Fruit fly (Drosophila melanogaster): ENCODE results near the gene CG6415.

The CG6415 gene

DNA sequence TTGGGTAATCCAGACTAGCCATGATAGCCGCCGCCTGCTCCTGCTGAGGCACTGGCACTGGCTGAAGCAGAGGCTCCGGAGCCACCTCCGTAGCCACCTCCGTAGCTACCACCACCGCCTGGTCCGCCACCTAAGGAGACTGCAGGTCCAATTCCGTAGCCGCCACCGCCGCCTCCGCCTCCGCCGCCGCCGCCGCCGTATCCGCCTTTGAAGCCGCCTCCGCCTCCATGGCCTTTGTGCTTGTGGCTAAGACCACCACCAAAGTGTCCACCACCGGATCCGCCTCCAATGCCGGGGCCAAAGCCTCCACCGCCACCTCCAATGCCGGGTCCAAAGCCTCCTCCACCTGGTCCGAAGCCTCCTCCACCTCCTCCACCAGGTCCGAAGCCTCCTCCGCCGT, 10.4 kb upstream of the CG6415 start:
- no peak for TF ChIP-seq toe (GFP tag; optimal IDR thresholded peaks at IDR 0.05)

DNA sequence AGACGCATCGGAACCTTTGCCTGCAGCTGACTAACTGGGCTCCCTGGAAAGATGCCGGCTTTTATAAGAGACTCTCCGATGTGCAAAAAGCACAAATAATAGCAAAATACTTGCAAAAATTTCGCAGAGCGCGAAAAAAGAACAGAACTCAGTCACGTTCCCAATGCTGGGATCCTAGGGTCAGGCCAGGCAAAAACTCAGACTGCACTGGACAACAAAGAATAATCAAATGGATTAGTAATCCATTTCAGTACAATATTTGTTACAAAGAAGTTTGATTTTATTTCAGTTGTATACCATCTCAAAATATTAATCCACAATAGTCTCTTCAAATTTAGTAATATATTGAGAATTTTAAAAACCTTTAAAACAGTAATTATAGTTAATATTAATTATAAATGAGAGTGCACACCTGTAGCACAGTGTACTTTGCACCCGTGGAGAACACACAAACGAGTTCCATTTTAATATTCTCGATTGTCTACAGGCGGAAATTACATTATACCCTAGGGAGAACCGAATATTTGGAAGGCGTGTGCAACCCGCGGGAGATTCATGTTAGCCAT, 9.3 kb upstream of the CG6415 start, which contains the start of gene CG17108:
Gene CG17108 (minus strand): TSS at position 51 of the 566 bp plus-strand sequence.
- TF ChIP-seq Hr96 (GFP tag; optimal IDR thresholded peaks at IDR 0.05) (no peak), CG33017 (tag; optimal IDR thresholded peaks at IDR 0.05) (peak; percentile 78), cic (GFP tag; optimal IDR thresholded peaks at IDR 0.05) (no peak), CG7101 (tag; optimal IDR thresholded peaks at IDR 0.05) (peak; percentile 17), kay (GFP tag; ENCODE audit: borderline replicate concordance) (peak; percentile 75), CG14711 (tag; optimal IDR thresholded peaks at IDR 0.05) (peak; percentile 38), Crg-1 (GFP tag; optimal IDR thresholded peaks at IDR 0.05) (no peak)

DNA sequence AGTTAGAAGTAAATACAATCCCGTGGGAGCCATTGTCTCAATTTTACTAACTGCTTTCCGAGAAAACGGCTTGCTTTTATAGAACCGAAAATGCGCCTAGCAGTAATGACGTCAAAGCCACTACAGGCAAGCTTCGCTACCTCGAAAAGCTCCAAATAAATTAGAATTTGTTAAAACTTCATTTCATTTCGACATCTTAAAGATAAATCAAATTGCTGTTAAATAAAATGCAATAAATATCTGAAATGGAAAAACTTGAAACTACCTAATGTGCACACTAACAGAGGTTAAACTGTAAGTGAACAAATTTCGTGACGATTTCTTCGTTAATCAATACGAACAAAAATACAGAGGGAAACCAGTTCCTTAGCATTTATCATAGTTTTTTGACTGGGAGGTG, 5.4 kb upstream of the CG6415 start, which contains the start of gene CG7300:
Gene CG7300 (minus strand): TSS at position 52 of the 400 bp plus-strand sequence.
- TF ChIP-seq CG7101 (tag; optimal IDR thresholded peaks at IDR 0.05) (no peak), CG7045 (GFP tag; optimal IDR thresholded peaks at IDR 0.05) (no peak), bab1 (GFP tag; optimal IDR thresholded peaks at IDR 0.05) (no peak), CG12768 (GFP tag; optimal IDR thresholded peaks at IDR 0.05) (no peak), pad (GFP tag; optimal IDR thresholded peaks at IDR 0.05) (no peak), ovo (GFP tag; optimal IDR thresholded peaks at IDR 0.05) (no peak), Mnt (GFP tag; optimal IDR thresholded peaks at IDR 0.05) (no peak)

DNA sequence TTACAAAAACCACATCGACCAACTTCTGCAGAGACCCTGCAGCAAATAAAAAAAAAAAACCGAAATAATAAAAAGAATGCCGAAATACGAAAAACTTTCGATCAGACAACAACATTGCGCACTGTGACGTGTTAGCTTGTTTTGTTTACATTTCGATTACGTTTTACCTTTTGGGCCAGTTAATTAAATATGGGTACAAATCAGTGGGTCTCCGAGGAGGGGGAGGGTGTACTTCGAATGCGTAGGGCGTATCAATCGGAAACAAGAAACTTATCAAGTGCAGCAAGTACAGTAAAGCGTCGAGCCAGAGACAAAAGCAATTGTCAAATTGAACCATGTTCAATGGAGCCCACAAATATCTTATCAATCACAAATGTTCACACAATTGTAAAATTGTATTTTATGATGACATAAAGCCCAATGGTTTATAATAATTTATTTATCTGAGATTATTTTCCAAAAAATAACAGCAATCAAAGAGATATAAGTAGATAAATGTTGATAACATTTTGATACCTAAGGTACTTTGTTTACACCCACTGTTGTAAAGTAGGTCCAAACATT, 1.8 kb upstream of the CG6415 start, which contains the start of gene Lip1:
Gene Lip1 (minus strand): TSS at position 46 of the 564 bp plus-strand sequence.
- TF ChIP-seq CG12768 (GFP tag; optimal IDR thresholded peaks at IDR 0.05) (no peak), CG7045 (GFP tag; optimal IDR thresholded peaks at IDR 0.05) (no peak), CG14711 (tag; optimal IDR thresholded peaks at IDR 0.05) (no peak), pad (GFP tag; optimal IDR thresholded peaks at IDR 0.05) (no peak), Clk (GFP tag; optimal IDR thresholded peaks at IDR 0.05) (no peak), Hr96 (GFP tag; optimal IDR thresholded peaks at IDR 0.05) (no peak), cnc (optimal IDR thresholded peaks at IDR 0.05) (no peak), CG11617 (GFP tag; optimal IDR thresholded peaks at IDR 0.05) (no peak), cic (GFP tag; optimal IDR thresholded peaks at IDR 0.05) (no peak), Mnt (GFP tag; optimal IDR thresholded peaks at IDR 0.05) (no peak), CG33017 (tag; optimal IDR thresholded peaks at IDR 0.05) (no peak), tj (GFP tag; optimal IDR thresholded peaks at IDR 0.05) (no peak)

DNA sequence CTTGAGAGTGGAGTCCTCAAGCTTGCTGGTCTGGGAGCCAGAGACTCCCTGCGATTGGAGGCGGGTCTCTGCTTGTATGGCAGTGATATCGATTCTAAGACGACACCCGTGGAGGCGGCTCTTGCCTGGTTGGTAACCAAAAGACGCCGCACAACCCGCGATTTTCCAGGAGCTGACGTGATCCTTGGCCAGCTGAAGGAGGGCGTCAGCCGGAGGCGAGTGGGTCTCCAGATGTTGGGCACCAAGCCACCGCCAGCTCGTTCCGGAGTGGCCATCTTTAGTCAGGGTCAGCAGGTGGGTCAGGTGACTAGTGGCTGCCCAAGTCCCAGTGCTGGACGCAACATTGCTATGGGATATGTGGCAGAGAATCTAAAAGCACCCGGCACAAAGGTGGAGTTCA, 1.0 kb downstream of the CG6415 start:
- TF ChIP-seq cic (GFP tag; optimal IDR thresholded peaks at IDR 0.05) (no peak), CG1620 (GFP tag; optimal IDR thresholded peaks at IDR 0.05) (no peak), bab1 (GFP tag; optimal IDR thresholded peaks at IDR 0.05) (no peak), ovo (GFP tag; optimal IDR thresholded peaks at IDR 0.05) (no peak), CG7101 (tag; optimal IDR thresholded peaks at IDR 0.05) (no peak), Hr96 (GFP tag; optimal IDR thresholded peaks at IDR 0.05) (no peak), CG5204 (GFP tag; optimal IDR thresholded peaks at IDR 0.05) (no peak), pad (GFP tag; optimal IDR thresholded peaks at IDR 0.05) (no peak), CG14711 (tag; optimal IDR thresholded peaks at IDR 0.05) (no peak), kay (GFP tag; ENCODE audit: borderline replicate concordance) (no peak), CG12768 (GFP tag; optimal IDR thresholded peaks at IDR 0.05) (no peak), CG7045 (GFP tag; optimal IDR thresholded peaks at IDR 0.05) (no peak), CG33017 (tag; optimal IDR thresholded peaks at IDR 0.05) (no peak), Mnt (GFP tag; optimal IDR thresholded peaks at IDR 0.05) (no peak), CG11617 (GFP tag; optimal IDR thresholded peaks at IDR 0.05) (no peak), tj (GFP tag; optimal IDR thresholded peaks at IDR 0.05) (no peak), Crg-1 (GFP tag; optimal IDR thresholded peaks at IDR 0.05) (no peak), toe (GFP tag; optimal IDR thresholded peaks at IDR 0.05) (no peak)

DNA sequence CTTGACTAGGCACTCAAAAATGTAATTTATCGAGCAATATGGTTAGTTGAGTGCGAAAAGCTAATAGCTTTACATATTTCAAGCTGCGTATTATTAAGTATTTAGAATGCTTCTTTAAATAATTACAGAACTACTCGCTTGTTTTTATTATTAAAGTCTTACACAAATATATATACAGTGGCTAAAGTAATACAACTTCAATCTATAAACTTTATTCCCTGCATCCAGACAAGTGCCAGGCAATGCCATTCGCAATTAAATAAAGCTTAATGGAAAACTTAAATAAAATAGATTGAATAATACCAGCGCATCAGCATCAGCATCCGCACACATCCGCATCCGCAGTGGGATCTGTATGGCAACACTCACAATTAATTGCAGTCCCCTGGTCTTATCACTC, 2.8 kb downstream of the CG6415 start:
- no peak for TF ChIP-seq CG5204 (GFP tag; optimal IDR thresholded peaks at IDR 0.05)
- TF ChIP-seq CG7101 (tag; optimal IDR thresholded peaks at IDR 0.05) = no peak
- no peak for TF ChIP-seq bab1 (GFP tag; optimal IDR thresholded peaks at IDR 0.05)
- no peak for TF ChIP-seq CG33017 (tag; optimal IDR thresholded peaks at IDR 0.05)
- TF ChIP-seq tj (GFP tag; optimal IDR thresholded peaks at IDR 0.05) = no peak
- TF ChIP-seq CG12768 (GFP tag; optimal IDR thresholded peaks at IDR 0.05) = no peak
- no peak for TF ChIP-seq cic (GFP tag; optimal IDR thresholded peaks at IDR 0.05)
- TF ChIP-seq CG7045 (GFP tag; optimal IDR thresholded peaks at IDR 0.05) = no peak
- TF ChIP-seq Crg-1 (GFP tag; optimal IDR thresholded peaks at IDR 0.05) = no peak
- no peak for TF ChIP-seq CG1620 (GFP tag; optimal IDR thresholded peaks at IDR 0.05)
- no peak for TF ChIP-seq Hr96 (GFP tag; optimal IDR thresholded peaks at IDR 0.05)
- TF ChIP-seq toe (GFP tag; optimal IDR thresholded peaks at IDR 0.05) = no peak
- no peak for TF ChIP-seq CG14711 (tag; optimal IDR thresholded peaks at IDR 0.05)
- no peak for TF ChIP-seq ovo (GFP tag; optimal IDR thresholded peaks at IDR 0.05)
- no peak for TF ChIP-seq CG11617 (GFP tag; optimal IDR thresholded peaks at IDR 0.05)
- no peak for TF ChIP-seq kay (GFP tag; ENCODE audit: borderline replicate concordance)
- no peak for TF ChIP-seq Mnt (GFP tag; optimal IDR thresholded peaks at IDR 0.05)
- no peak for TF ChIP-seq Clk (GFP tag; optimal IDR thresholded peaks at IDR 0.05)
- TF ChIP-seq pad (GFP tag; optimal IDR thresholded peaks at IDR 0.05) = no peak
- no peak for TF ChIP-seq cnc (optimal IDR thresholded peaks at IDR 0.05)

DNA sequence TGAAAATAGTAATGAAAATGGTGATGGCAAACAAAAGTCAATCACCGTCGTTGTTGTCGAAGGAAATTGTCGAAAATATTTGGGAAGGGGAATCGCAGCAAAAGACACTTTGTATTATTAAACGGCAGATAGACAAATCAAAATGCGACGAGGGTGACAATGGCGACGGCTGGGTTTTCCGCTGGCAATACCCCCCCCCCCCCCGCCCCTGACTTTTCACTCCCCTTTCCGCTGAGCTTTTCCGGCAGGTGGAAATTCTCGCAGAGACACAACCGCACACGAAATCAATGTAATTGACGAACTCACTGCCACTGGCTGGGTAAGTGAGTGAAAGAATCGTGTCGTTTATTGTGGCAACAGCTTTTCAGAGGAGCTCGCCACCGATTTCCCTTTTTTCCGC, 4.7 kb downstream of the CG6415 start:
- TF ChIP-seq kay (GFP tag; ENCODE audit: borderline replicate concordance) = no peak
- no peak for TF ChIP-seq cnc (optimal IDR thresholded peaks at IDR 0.05)
- TF ChIP-seq CG1620 (GFP tag; optimal IDR thresholded peaks at IDR 0.05) = no peak
- no peak for TF ChIP-seq CG33017 (tag; optimal IDR thresholded peaks at IDR 0.05)
- no peak for TF ChIP-seq bab1 (GFP tag; optimal IDR thresholded peaks at IDR 0.05)
- no peak for TF ChIP-seq tj (GFP tag; optimal IDR thresholded peaks at IDR 0.05)

Measured in whole organism, adult.